Fruit fly (Drosophila melanogaster): ENCODE data around the gene CG15465.

CG15465 gene

dm6 chrX:5143810-5144209 lies 58.3 kb downstream of the CG15465 start (continued):
- TF ChIP-seq CG2129 (GFP tag; IDR thresholded peaks at IDR 0.05; ENCODE audit: partially characterized antibody) (no peak), Sry-β (GFP tag; optimal IDR thresholded peaks at IDR 0.05) (no peak), ash1 (GFP tag; optimal IDR thresholded peaks at IDR 0.05) (no peak), ranshi (GFP tag; IDR thresholded peaks at IDR 0.05) (0 out of 2 replicates have a peak, but pooled peaks have one; percentile 30), Mrtf (GFP tag; IDR thresholded peaks at IDR 0.05) (no peak), Hsf (GFP tag; optimal IDR thresholded peaks at IDR 0.05) (peak; percentile 15), Eip74EF (GFP tag; optimal IDR thresholded peaks at IDR 0.05) (no peak), CG1529 (GFP tag; optimal IDR thresholded peaks at IDR 0.05) (no peak), Fer2 (tag; optimal IDR thresholded peaks at IDR 0.05) (no peak), Hmx (GFP tag; optimal IDR thresholded peaks at IDR 0.05) (no peak), Drgx (GFP tag; IDR thresholded peaks at IDR 0.05) (0 out of 2 replicates have a peak, but pooled peaks have one; percentile 29), emc (GFP tag; optimal IDR thresholded peaks at IDR 0.05) (no peak), CG12219 (GFP tag; optimal IDR thresholded peaks at IDR 0.05) (peak; percentile 25), CG9932 (GFP tag; IDR thresholded peaks at IDR 0.05) (0 out of 2 replicates have a peak, but pooled peaks have one; percentile 5), nmo (GFP tag; optimal IDR thresholded peaks at IDR 0.05) (peak; percentile 19), sima (GFP tag; optimal IDR thresholded peaks at IDR 0.05) (no peak), corto (GFP tag; optimal IDR thresholded peaks at IDR 0.05) (no peak), Hr51 (GFP tag; optimal IDR thresholded peaks at IDR 0.05) (peak in 1 of 2 experiments; percentile 33), CG1602 (GFP tag; optimal IDR thresholded peaks at IDR 0.05) (no peak), CG6689 (GFP tag; IDR thresholded peaks at IDR 0.05) (0 out of 2 replicates have a peak, but pooled peaks have one; percentile 16), CG13775 (GFP tag; optimal IDR thresholded peaks at IDR 0.05) (no peak), CG10366 (GFP tag; IDR thresholded peaks at IDR 0.05) (peak; percentile 41), tin (GFP tag; optimal IDR thresholded peaks at IDR 0.05) (peak; percentile 18), CG18262 (tag; optimal IDR thresholded peaks at IDR 0.05) (peak; percentile 21), sob (GFP tag; IDR thresholded peaks at IDR 0.05) (0 out of 2 replicates have a peak, but pooled peaks have one; percentile 36), CG11247 (GFP tag; IDR thresholded peaks at IDR 0.05) (0 out of 2 replicates have a peak, but pooled peaks have one; percentile 41), vfl (GFP tag; optimal IDR thresholded peaks at IDR 0.05) (no peak), Taf1 (GFP tag; IDR thresholded peaks at IDR 0.05) (no peak), B-H2 (GFP tag; optimal IDR thresholded peaks at IDR 0.05) (no peak), knrl (GFP tag; IDR thresholded peaks at IDR 0.05; ENCODE audit: partially characterized antibody) (no peak), CG18476 (GFP tag; optimal IDR thresholded peaks at IDR 0.05) (peak; percentile 18), unpg (GFP tag; optimal IDR thresholded peaks at IDR 0.05) (peak; percentile 4), sug (tag; optimal IDR thresholded peaks at IDR 0.05) (no peak), CG30431 (GFP tag; optimal IDR thresholded peaks at IDR 0.05) (no peak), abd-A (tag; optimal IDR thresholded peaks at IDR 0.05) (no peak), Xrp1 (GFP tag; IDR thresholded peaks at IDR 0.05) (peak; percentile 63), CG12104 (GFP tag; optimal IDR thresholded peaks at IDR 0.05) (no peak), bowl (GFP tag; IDR thresholded peaks at IDR 0.05) (no peak), CG4707 (GFP tag; optimal IDR thresholded peaks at IDR 0.05) (no peak), CG15073 (GFP tag; optimal IDR thresholded peaks at IDR 0.05) (no peak), CG1603 (tag; optimal IDR thresholded peaks at IDR 0.05) (peak; percentile 51), CG10209 (GFP tag; optimal IDR thresholded peaks at IDR 0.05) (no peak), ro (GFP tag; IDR thresholded peaks at IDR 0.05) (no peak), eve (GFP tag; optimal IDR thresholded peaks at IDR 0.05) (peak in 1 of 2 experiments; percentile 32), CG7556 (GFP tag; optimal IDR thresholded peaks at IDR 0.05) (peak; percentile 24), Gsc (GFP tag; IDR thresholded peaks at IDR 0.05) (no peak), CG14014 (GFP tag; IDR thresholded peaks at IDR 0.05) (peak; percentile 36; the same call in 1 of the 2 replicates), CG6175 (GFP tag; IDR thresholded peaks at IDR 0.05) (no peak), Dref (GFP tag; IDR thresholded peaks at IDR 0.05) (no peak), nerfin-1 (tag; optimal IDR thresholded peaks at IDR 0.05) (peak; percentile 8), al (GFP tag; IDR thresholded peaks at IDR 0.05) (no peak)
